Worm (Caenorhabditis elegans) whole organism, late embryonic: ENCODE data around the gene ptr-15.

ENCODE experiments used
- K02D7.2 ChIP-seq: sonication (generic microtip); optimal IDR thresholded peaks from 2 replicates; lab custom pipeline; 2017; ENCODE audit warnings: mild to moderate bottlenecking, missing genetic modification characterization, missing compliant biosample characterization
- nfya-1 ChIP-seq: sonication (generic microtip); optimal IDR thresholded peaks from 2 replicates; lab custom pipeline; 2017; ENCODE audit warnings: missing genetic modification characterization, mild to moderate bottlenecking, missing compliant biosample characterization, antibody characterized with exemption, moderate library complexity

DNA sequence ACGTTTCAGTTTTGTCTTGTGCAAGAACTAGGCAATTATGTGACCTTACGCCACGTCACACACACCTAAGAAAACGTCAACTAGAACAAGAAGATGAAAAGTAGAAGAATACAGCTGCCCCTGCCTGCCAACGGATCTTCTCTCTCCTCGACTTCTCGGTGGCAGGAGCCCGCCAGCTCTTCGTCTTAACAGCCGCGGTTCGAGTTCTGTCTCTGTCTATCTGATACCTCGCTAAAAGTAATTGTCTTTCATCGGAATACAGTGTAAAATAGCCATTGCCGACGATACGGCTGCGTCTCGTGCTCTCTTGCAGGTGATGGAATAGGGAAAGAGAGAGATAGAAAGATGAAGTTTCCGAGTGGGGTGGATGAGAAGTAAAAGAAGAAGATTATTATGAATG lies 39.5 kb downstream of the ptr-15 start:
- TF ChIP-seq K02D7.2 (tag; lab: Kevin White, UChicago): no peak
- TF ChIP-seq nfya-1 (tag; lab: Kevin White, UChicago): no peak
